In genomic region chr3L:17007041-17007471, dm6 we compare ENCODE assay signal across 1 fruit fly cellular context.
TF ChIP-seq lines count a peak whose summit lies in the region.

No protein-coding gene starts in this region.

TF ChIP-seq in whole organism, embryonic, 481 proteins besides CTCF, POLR2A, EP300 and RAD21 (continued from another document):
- TF ChIP-seq Fer2 (tag; optimal IDR thresholded peaks at IDR 0.05; lab: Kevin White, UChicago) (no peak), CG10209 (GFP tag; optimal IDR thresholded peaks at IDR 0.05; lab: Kevin White, UChicago) (peak; percentile 26), Oli (tag; optimal IDR thresholded peaks at IDR 0.05; lab: Kevin White, UChicago) (peak; percentile 17), CG13624 (GFP tag; optimal IDR thresholded peaks at IDR 0.05; lab: Kevin White, UChicago) (no peak), Dek (tag; optimal IDR thresholded peaks at IDR 0.05; lab: Kevin White, UChicago) (no peak), ap (GFP tag; IDR thresholded peaks at IDR 0.05; lab: Robert Waterston, UW) (no peak), CG1832 (GFP tag; optimal IDR thresholded peaks at IDR 0.05; lab: Kevin White, UChicago) (no peak), CG1233 (GFP tag; optimal IDR thresholded peaks at IDR 0.05; lab: Kevin White, UChicago) (no peak), vfl (GFP tag; optimal IDR thresholded peaks at IDR 0.05; lab: Kevin White, UChicago) (no peak), Dref (GFP tag; IDR thresholded peaks at IDR 0.05; lab: Robert Waterston, UW) (no peak), danr (GFP tag; IDR thresholded peaks at IDR 0.05; lab: Robert Waterston, UW) (no peak), CG13123 (GFP tag; optimal IDR thresholded peaks at IDR 0.05; lab: Kevin White, UChicago) (no peak), sug (tag; optimal IDR thresholded peaks at IDR 0.05; lab: Kevin White, UChicago) (peak; percentile 49), zf30C (GFP tag; optimal IDR thresholded peaks at IDR 0.05; lab: Kevin White, UChicago) (no peak), CG2875 (GFP tag; optimal IDR thresholded peaks at IDR 0.05; lab: Kevin White, UChicago) (no peak), Doc3 (GFP tag; IDR thresholded peaks at IDR 0.05; lab: Robert Waterston, UW; ENCODE audit: partially characterized antibody) (no peak), CG12942 (GFP tag; optimal IDR thresholded peaks at IDR 0.05; lab: Kevin White, UChicago) (no peak), sisA (GFP tag; IDR thresholded peaks at IDR 0.05; lab: Robert Waterston, UW) (0 out of 2 replicates have a peak, but pooled peaks have one; percentile 15), CG11093 (GFP tag; IDR thresholded peaks at IDR 0.05; lab: Robert Waterston, UW) (no peak), Scr (GFP tag; IDR thresholded peaks at IDR 0.05; lab: Robert Waterston, UW; ENCODE audit: partially characterized antibody) (no peak), B-H1 (GFP tag; IDR thresholded peaks at IDR 0.05; lab: Robert Waterston, UW) (peak; percentile 24; the same call in 2 of the 3 replicates), pan (optimal IDR thresholded peaks at IDR 0.05; lab: Kevin White, UChicago) (no peak), pan (GFP tag; optimal IDR thresholded peaks at IDR 0.05 in 1 of 2, IDR thresholded peaks at IDR 0.05 in 1 of 2) (peak in 1 of 2 experiments; percentile 32), HLHmδ (GFP tag; optimal IDR thresholded peaks at IDR 0.05; lab: Kevin White, UChicago) (no peak), Ada2b (GFP tag; IDR thresholded peaks at IDR 0.05; lab: Robert Waterston, UW) (0 out of 2 replicates have a peak, but pooled peaks have one; percentile 30), CG10321 (GFP tag; IDR thresholded peaks at IDR 0.05; lab: Robert Waterston, UW) (no peak), ab (GFP tag; optimal IDR thresholded peaks at IDR 0.05; lab: Kevin White, UChicago) (no peak), Dip3 (GFP tag; optimal IDR thresholded peaks at IDR 0.05; lab: Kevin White, UChicago) (peak; percentile 3), Bteb2 (GFP tag; optimal IDR thresholded peaks at IDR 0.05; lab: Kevin White, UChicago) (peak; percentile 23), schlank (tag; optimal IDR thresholded peaks at IDR 0.05; lab: Kevin White, UChicago) (peak; percentile 20), sens-2 (GFP tag; IDR thresholded peaks at IDR 0.05; lab: Robert Waterston, UW) (no peak), crol (GFP tag; IDR thresholded peaks at IDR 0.05; lab: Robert Waterston, UW) (peak; percentile 76), CG8089 (GFP tag; optimal IDR thresholded peaks at IDR 0.05; lab: Kevin White, UChicago) (no peak), Neu2 (GFP tag; optimal IDR thresholded peaks at IDR 0.05; lab: Kevin White, UChicago; ENCODE audit: borderline replicate concordance) (no peak), ac (GFP tag; optimal IDR thresholded peaks at IDR 0.05; lab: Kevin White, UChicago) (no peak), tgo (GFP tag; IDR thresholded peaks at IDR 0.05; lab: Robert Waterston, UW) (peak; percentile 38; the same call in 1 of the 3 replicates), Sry-β (GFP tag; optimal IDR thresholded peaks at IDR 0.05; lab: Kevin White, UChicago) (no peak), CG3995 (GFP tag; optimal IDR thresholded peaks at IDR 0.05; lab: Kevin White, UChicago) (no peak), CG2889 (GFP tag; IDR thresholded peaks at IDR 0.05; lab: Robert Waterston, UW) (no peak), Poxn (GFP tag; IDR thresholded peaks at IDR 0.05; lab: Robert Waterston, UW) (no peak), sna (GFP tag; IDR thresholded peaks at IDR 0.05; lab: Robert Waterston, UW; ENCODE audit: partially characterized antibody) (no peak), CG14667 (GFP tag; IDR thresholded peaks at IDR 0.05; lab: Robert Waterston, UW) (0 out of 2 replicates have a peak, but pooled peaks have one; percentile 15), pnt (GFP tag; optimal IDR thresholded peaks at IDR 0.05; lab: Kevin White, UChicago) (no peak), CG33213 (GFP tag; optimal IDR thresholded peaks at IDR 0.05; lab: Kevin White, UChicago) (no peak), CG30431 (GFP tag; optimal IDR thresholded peaks at IDR 0.05; lab: Kevin White, UChicago) (no peak), CG9876 (GFP tag; optimal IDR thresholded peaks at IDR 0.05; lab: Kevin White, UChicago) (no peak), CG4360 (GFP tag; IDR thresholded peaks at IDR 0.05; lab: Robert Waterston, UW) (no peak), Hr39 (optimal IDR thresholded peaks at IDR 0.05; lab: Kevin White, UChicago) (no peak), CG4820 (GFP tag; optimal IDR thresholded peaks at IDR 0.05; lab: Kevin White, UChicago) (no peak), klu (GFP tag; IDR thresholded peaks at IDR 0.05; lab: Robert Waterston, UW) (no peak), CG13894 (tag; optimal IDR thresholded peaks at IDR 0.05; lab: Kevin White, UChicago) (no peak), chm (GFP tag; IDR thresholded peaks at IDR 0.05; lab: Robert Waterston, UW) (no peak), CG4404 (GFP tag; IDR thresholded peaks at IDR 0.05; lab: Robert Waterston, UW) (no peak), peb (GFP tag; IDR thresholded peaks at IDR 0.05; lab: Robert Waterston, UW) (0 out of 2 replicates have a peak, but pooled peaks have one; percentile 16), eve (GFP tag; optimal IDR thresholded peaks at IDR 0.05; lab: Kevin White, UChicago) (no peak), CG3065 (GFP tag; optimal IDR thresholded peaks at IDR 0.05; lab: Kevin White, UChicago) (no peak), yki (optimal IDR thresholded peaks at IDR 0.05; lab: Kevin White, UChicago) (no peak), Gsc (GFP tag; IDR thresholded peaks at IDR 0.05; lab: Robert Waterston, UW) (no peak), CG7556 (GFP tag; optimal IDR thresholded peaks at IDR 0.05; lab: Kevin White, UChicago) (no peak), pb (GFP tag; optimal IDR thresholded peaks at IDR 0.05; lab: Kevin White, UChicago) (no peak), ATbp (GFP tag; optimal IDR thresholded peaks at IDR 0.05; lab: Kevin White, UChicago) (no peak), NC2β (GFP tag; optimal IDR thresholded peaks at IDR 0.05; lab: Kevin White, UChicago) (no peak), caup (GFP tag; optimal IDR thresholded peaks at IDR 0.05; lab: Kevin White, UChicago; ENCODE audit: severe bottlenecking) (peak; percentile 2), Mes4 (GFP tag; optimal IDR thresholded peaks at IDR 0.05; lab: Kevin White, UChicago) (no peak), CG11723 (GFP tag; optimal IDR thresholded peaks at IDR 0.05; lab: Kevin White, UChicago) (no peak), CG6683 (GFP tag; optimal IDR thresholded peaks at IDR 0.05; lab: Kevin White, UChicago) (no peak), CG7786 (GFP tag; optimal IDR thresholded peaks at IDR 0.05; lab: Kevin White, UChicago) (no peak), gcm2 (GFP tag; optimal IDR thresholded peaks at IDR 0.05; lab: Kevin White, UChicago) (no peak), ash1 (GFP tag; optimal IDR thresholded peaks at IDR 0.05; lab: Kevin White, UChicago) (peak; percentile 19), cg (GFP tag; optimal IDR thresholded peaks at IDR 0.05; lab: Kevin White, UChicago) (no peak)
